Fruit fly (Drosophila melanogaster) whole organism, adult: Measurements from ENCODE around the gene CG42671.

Source experiments
- CG12768 ChIP-seq: fragments of 200-800 bp; sonication (Bioruptor generic); optimal IDR thresholded peaks from 2 replicates; lab custom pipeline; 2017; ENCODE audit warnings: missing biosample characterization, missing genetic modification characterization, mild to moderate bottlenecking, moderate library complexity, missing genetic modification reagents
- CG7101 ChIP-seq: fragments of 200-800 bp; sonication (Bioruptor generic); optimal IDR thresholded peaks from 2 replicates; lab custom pipeline; 2018; ENCODE audit warnings: missing biosample characterization, mild to moderate bottlenecking, missing genetic modification characterization, moderate library complexity
- Mnt ChIP-seq: fragments of 200-800 bp; sonication (Bioruptor generic); optimal IDR thresholded peaks from 2 replicates; lab custom pipeline; 2016; ENCODE audit warnings: missing biosample characterization, mild to moderate bottlenecking, missing genetic modification characterization

DNA sequence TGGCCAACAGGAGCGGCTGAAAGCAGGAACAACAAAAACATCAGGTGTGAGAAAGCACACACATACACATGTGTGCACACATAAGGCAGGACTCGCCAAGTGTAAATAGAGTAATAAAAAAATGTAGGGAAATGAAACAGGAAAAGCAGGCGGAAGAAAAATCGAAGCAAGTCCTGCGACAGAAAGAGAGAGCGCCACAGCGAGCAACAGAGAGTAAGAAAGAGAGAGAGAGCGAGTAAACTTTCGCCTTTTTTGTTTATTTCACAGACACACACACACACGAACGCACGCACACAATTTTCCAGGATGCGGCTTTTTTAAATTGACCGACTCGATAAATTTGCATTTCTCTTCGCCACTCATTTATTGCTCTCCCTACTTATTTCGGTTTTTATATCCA is 17.4 kb upstream of the CG42671 start:
- TF ChIP-seq Mnt (GFP tag; lab: Kevin White, UChicago): no peak
- no peak for TF ChIP-seq CG7101 (tag; lab: Kevin White, UChicago)
- no peak for TF ChIP-seq CG12768 (GFP tag; lab: Kevin White, UChicago)
